Worm (Caenorhabditis elegans) whole organism, L3 larva: ENCODE results near the gene nlp-30.

Experiments
- nhr-28 ChIP-seq: fragments of 150-350 bp; optimal IDR thresholded peaks from 2 replicates; lab custom pipeline; 2014; ENCODE audit warnings: missing biosample characterization, missing genetic modification characterization
- pha-4 ChIP-seq: fragments of 150-350 bp; optimal IDR thresholded peaks from 2 replicates; lab custom pipeline; 2014; ENCODE audit warnings: missing biosample characterization, missing genetic modification reagents, missing genetic modification characterization

DNA sequence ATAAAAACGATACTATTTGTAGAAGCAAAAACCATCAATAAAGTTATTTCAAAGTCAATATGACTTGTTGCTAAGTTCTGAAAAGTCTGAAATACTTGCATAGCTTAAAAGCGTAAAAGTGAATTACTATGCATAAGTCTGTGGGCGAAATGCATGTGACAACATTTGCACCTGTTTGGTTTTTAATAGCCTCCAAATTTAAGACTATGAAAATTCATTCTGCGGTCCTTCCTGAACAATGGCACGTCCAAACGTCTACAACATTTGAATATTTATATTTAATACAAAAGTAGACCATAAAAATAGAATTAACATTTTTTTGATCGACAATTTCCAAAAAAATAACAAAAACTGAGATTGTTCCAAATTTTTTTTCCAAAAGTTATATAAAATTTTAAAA is 40.0 kb downstream of the nlp-30 start, which contains the start of gene K09D9.14:
- TF ChIP-seq pha-4 (tag; lab: Kevin White, UChicago) (no peak), nhr-28 (tag; lab: Kevin White, UChicago) (no peak)
